Worm (Caenorhabditis elegans) whole organism, L1 larva: ENCODE results near the gene spp-24.

Source experiments
- C16A3.4 ChIP-seq: fragments of 150-350 bp; optimal IDR thresholded peaks from 2 replicates; lab custom pipeline; 2014; ENCODE audit warnings: missing biosample characterization, missing genetic modification characterization
- F16B12.6 ChIP-seq: fragments of 150-350 bp; optimal IDR thresholded peaks from 2 replicates; lab custom pipeline; 2014; ENCODE audit warnings: missing biosample characterization, missing genetic modification characterization
- Y116A8C.19 ChIP-seq: sonication (generic microtip); optimal IDR thresholded peaks from 2 replicates; lab custom pipeline; 2016; ENCODE audit warnings: missing compliant biosample characterization, missing genetic modification characterization, borderline replicate concordance
- aha-1 ChIP-seq: fragments of 150-350 bp; optimal IDR thresholded peaks from 2 replicates; lab custom pipeline; 2014; ENCODE audit warnings: missing biosample characterization, missing genetic modification characterization
- aly-2 ChIP-seq: fragments of 150-350 bp; optimal IDR thresholded peaks from 2 replicates; lab custom pipeline; 2014; ENCODE audit warnings: missing biosample characterization, missing genetic modification characterization
- blmp-1 ChIP-seq: fragments of 150-350 bp; optimal IDR thresholded peaks from 2 replicates; lab custom pipeline; 2014; ENCODE audit warnings: missing biosample characterization, missing genetic modification characterization
- ceh-63 ChIP-seq: fragments of 200-800 bp; sonication (Bioruptor generic); optimal IDR thresholded peaks from 2 replicates; lab custom pipeline; 2018; ENCODE audit warnings: mild to moderate bottlenecking, missing genetic modification characterization, missing compliant biosample characterization
- ceh-82 ChIP-seq, 3 experiments: fragments of 150-350 bp in 1 of 3; sonication (generic microtip) in 2 of 3; optimal IDR thresholded peaks; 2 replicates each; lab custom pipeline; 2014 to 2017; ENCODE audit warnings: missing biosample characterization in 3 of 3, missing genetic modification characterization in 3 of 3
- efl-1 ChIP-seq, 4 experiments: fragments of 150-350 bp; optimal IDR thresholded peaks in 3 of 4; peaks in 1 of 4; 1 replicate in 1 of 4; 2 replicates in 3 of 4; lab custom pipeline; 2014; ENCODE audit warnings: missing biosample characterization in 2 of 4, missing genetic modification characterization in 2 of 4, missing genetic modification reagents in 2 of 4
- efl-3 ChIP-seq: fragments of 200-800 bp; sonication (Bioruptor generic); optimal IDR thresholded peaks from 2 replicates; lab custom pipeline; 2018; ENCODE audit warnings: mild to moderate bottlenecking, missing genetic modification characterization, missing compliant biosample characterization
- egl-13 ChIP-seq: sonication (generic microtip); optimal IDR thresholded peaks from 2 replicates; lab custom pipeline; 2016; ENCODE audit warnings: missing genotype, missing genetic modification reagents, missing genetic modification characterization, missing compliant biosample characterization
- egl-27 ChIP-seq, 2 experiments: fragments of 150-350 bp in 1 of 2; sonication (generic microtip); optimal IDR thresholded peaks; 3 replicates each; lab custom pipeline; 2017 to 2018; ENCODE audit warnings: missing biosample characterization in 2 of 2, missing genetic modification characterization in 2 of 2, missing genetic modification reagents in 2 of 2
- elt-3 ChIP-seq, 6 experiments: fragments of 150-350 bp in 1 of 6; sonication (generic microtip); optimal IDR thresholded peaks; 2 replicates each; lab custom pipeline; 2017 to 2018; ENCODE audit warnings: missing biosample characterization in 6 of 6, missing genetic modification characterization in 6 of 6, inconsistent platforms in 1 of 6
- fkh-10 ChIP-seq: sonication (generic microtip); optimal IDR thresholded peaks from 2 replicates; lab custom pipeline; 2017; ENCODE audit warnings: missing biosample characterization, missing genetic modification reagents, missing genetic modification characterization
- fos-1 ChIP-seq: fragments of 150-350 bp; optimal IDR thresholded peaks from 2 replicates; lab custom pipeline; 2014; ENCODE audit warnings: missing biosample characterization, missing genetic modification characterization
- grh-1 ChIP-seq: fragments of 200-800 bp; sonication (Bioruptor generic); IDR thresholded peaks from 2 replicates; pipeline ENCODE4 v1.3.6; 2022; ENCODE audit warnings: missing genetic modification reagents, missing genetic modification characterization, missing compliant biosample characterization
- hlh-17 ChIP-seq: fragments of 200-800 bp; sonication (Bioruptor generic); optimal IDR thresholded peaks from 2 replicates; lab custom pipeline; 2018; ENCODE audit warnings: missing genetic modification characterization, mild to moderate bottlenecking, missing compliant biosample characterization, moderate library complexity, borderline replicate concordance
- hlh-4 ChIP-seq: sonication (generic microtip); optimal IDR thresholded peaks from 2 replicates; lab custom pipeline; 2016; ENCODE audit warnings: mild to moderate bottlenecking, missing genetic modification characterization, missing compliant biosample characterization
- hpl-2 ChIP-seq: fragments of 150-350 bp; optimal IDR thresholded peaks from 2 replicates; lab custom pipeline; 2014; ENCODE audit warnings: missing biosample characterization, missing genetic modification reagents, missing genetic modification characterization
- irx-1 ChIP-seq: sonication (generic microtip); optimal IDR thresholded peaks from 2 replicates; lab custom pipeline; 2016; ENCODE audit warnings: missing genetic modification characterization, missing compliant biosample characterization
- lin-14 ChIP-seq: fragments of 200-800 bp; sonication (Bioruptor generic); optimal IDR thresholded peaks from 2 replicates; lab custom pipeline; 2018; ENCODE audit warnings: mild to moderate bottlenecking, missing genetic modification characterization, moderate library complexity, missing compliant biosample characterization
- lir-3 ChIP-seq: sonication (generic microtip); optimal IDR thresholded peaks from 2 replicates; lab custom pipeline; 2016; ENCODE audit warnings: mild to moderate bottlenecking, missing genetic modification characterization, moderate library complexity, missing compliant biosample characterization; ENCODE audit not compliant: poor library complexity
- mab-9 ChIP-seq: fragments of 200-800 bp; sonication (Bioruptor generic); IDR thresholded peaks from 2 replicates; pipeline ENCODE4 v1.3.6; 2022; ENCODE audit warnings: missing genetic modification reagents, missing genetic modification characterization, missing compliant biosample characterization
- mef-2 ChIP-seq: fragments of 150-350 bp; optimal IDR thresholded peaks from 2 replicates; lab custom pipeline; 2014; ENCODE audit warnings: missing biosample characterization, missing genetic modification characterization
- mep-1 ChIP-seq: fragments of 150-350 bp; optimal IDR thresholded peaks from 2 replicates; lab custom pipeline; 2014; ENCODE audit warnings: missing biosample characterization, missing genetic modification characterization
- nhr-12 ChIP-seq: sonication (generic microtip); optimal IDR thresholded peaks from 2 replicates; lab custom pipeline; 2017; ENCODE audit warnings: missing biosample characterization, missing genetic modification characterization
- nhr-47 ChIP-seq: sonication (generic microtip); optimal IDR thresholded peaks from 2 replicates; lab custom pipeline; 2016; ENCODE audit warnings: mild to moderate bottlenecking, missing genetic modification characterization, moderate library complexity, missing compliant biosample characterization
- nhr-71 ChIP-seq: sonication (generic microtip); optimal IDR thresholded peaks from 2 replicates; lab custom pipeline; 2016; ENCODE audit warnings: mild to moderate bottlenecking, missing genetic modification characterization, moderate library complexity, missing compliant biosample characterization
- nhr-76 ChIP-seq: sonication (generic microtip); optimal IDR thresholded peaks from 2 replicates; lab custom pipeline; 2017; ENCODE audit warnings: missing biosample characterization, missing genetic modification characterization
- nhr-77 ChIP-seq: fragments of 150-350 bp; optimal IDR thresholded peaks from 2 replicates; lab custom pipeline; 2014; ENCODE audit warnings: missing biosample characterization, missing genetic modification characterization
- nhr-84 ChIP-seq: sonication (generic microtip); optimal IDR thresholded peaks from 2 replicates; lab custom pipeline; 2017; ENCODE audit warnings: missing biosample characterization, missing genetic modification characterization
- nhr-85 ChIP-seq: sonication (generic microtip); peaks from one replicate; lab custom pipeline; 2016; ENCODE audit warnings: missing genetic modification characterization, inconsistent platforms, missing compliant biosample characterization
- pax-3 ChIP-seq: fragments of 200-800 bp; sonication (Bioruptor generic); optimal IDR thresholded peaks from 2 replicates; lab custom pipeline; 2018; ENCODE audit warnings: mild to moderate bottlenecking, missing genetic modification characterization, moderate library complexity, missing compliant biosample characterization
- rnt-1 ChIP-seq: sonication (generic microtip); optimal IDR thresholded peaks from 2 replicates; lab custom pipeline; 2016; ENCODE audit warnings: mild to moderate bottlenecking, missing genetic modification characterization, moderate library complexity, missing compliant biosample characterization
- skn-1 ChIP-seq: fragments of 150-350 bp; optimal IDR thresholded peaks from 2 replicates; lab custom pipeline; 2014; ENCODE audit warnings: missing biosample characterization, missing genetic modification characterization
- snu-23 ChIP-seq: sonication (generic microtip); optimal IDR thresholded peaks from 2 replicates; lab custom pipeline; 2016; ENCODE audit warnings: missing genetic modification characterization, missing compliant biosample characterization
- sptf-1 ChIP-seq: fragments of 150-350 bp; optimal IDR thresholded peaks from 2 replicates; lab custom pipeline; 2014; ENCODE audit warnings: missing biosample characterization, missing genetic modification characterization
- sup-37 ChIP-seq: fragments of 200-800 bp; sonication (Bioruptor generic); optimal IDR thresholded peaks from 2 replicates; lab custom pipeline; 2018; ENCODE audit warnings: mild to moderate bottlenecking, missing genetic modification characterization, missing compliant biosample characterization
- swsn-7 ChIP-seq: sonication (generic microtip); optimal IDR thresholded peaks from 2 replicates; lab custom pipeline; 2016; ENCODE audit warnings: missing genetic modification characterization, missing compliant biosample characterization
- tbx-2 ChIP-seq: sonication (generic microtip); optimal IDR thresholded peaks from 2 replicates; lab custom pipeline; 2016; ENCODE audit warnings: missing genetic modification characterization, missing compliant biosample characterization
- tlp-1 ChIP-seq: fragments of 150-350 bp; optimal IDR thresholded peaks from 2 replicates; lab custom pipeline; 2014; ENCODE audit warnings: missing biosample characterization, missing genetic modification characterization
- unc-30 ChIP-seq: sonication (generic microtip); optimal IDR thresholded peaks from 2 replicates; lab custom pipeline; 2017; ENCODE audit warnings: missing biosample characterization, missing genetic modification characterization
- unc-62 ChIP-seq: fragments of 150-350 bp; optimal IDR thresholded peaks from 2 replicates; lab custom pipeline; 2014; ENCODE audit warnings: missing biosample characterization, missing genetic modification reagents, missing genetic modification characterization
- vab-15 ChIP-seq: sonication (generic microtip); optimal IDR thresholded peaks from 2 replicates; lab custom pipeline; 2017; ENCODE audit warnings: missing genotype, mild to moderate bottlenecking, missing genetic modification characterization, missing compliant biosample characterization
- xbp-1 ChIP-seq: sonication (generic microtip); optimal IDR thresholded peaks from 2 replicates; lab custom pipeline; 2016; ENCODE audit warnings: missing genetic modification characterization, missing compliant biosample characterization
- zag-1 ChIP-seq: fragments of 150-350 bp; optimal IDR thresholded peaks from 2 replicates; lab custom pipeline; 2014; ENCODE audit warnings: missing biosample characterization, missing genetic modification characterization
- zip-4 ChIP-seq: fragments of 200-800 bp; sonication (Bioruptor generic); optimal IDR thresholded peaks from 2 replicates; lab custom pipeline; 2018; ENCODE audit warnings: mild to moderate bottlenecking, missing genetic modification characterization, moderate library complexity, missing compliant biosample characterization
- ztf-11 ChIP-seq, 2 experiments: sonication (generic microtip); optimal IDR thresholded peaks; 2 replicates each; lab custom pipeline; 2016 to 2017; ENCODE audit warnings: missing genetic modification characterization in 2 of 2, missing biosample characterization in 1 of 2, missing compliant biosample characterization in 1 of 2

The spp-24 gene

ce11 chrII:29578-29977 is 9.8 kb downstream of the spp-24 start:
- peak; percentile 61 for TF ChIP-seq blmp-1 (tag; lab: Kevin White, UChicago)
- TF ChIP-seq unc-62 (GFP tag; lab: Kevin White, UChicago) = no peak

DNA sequence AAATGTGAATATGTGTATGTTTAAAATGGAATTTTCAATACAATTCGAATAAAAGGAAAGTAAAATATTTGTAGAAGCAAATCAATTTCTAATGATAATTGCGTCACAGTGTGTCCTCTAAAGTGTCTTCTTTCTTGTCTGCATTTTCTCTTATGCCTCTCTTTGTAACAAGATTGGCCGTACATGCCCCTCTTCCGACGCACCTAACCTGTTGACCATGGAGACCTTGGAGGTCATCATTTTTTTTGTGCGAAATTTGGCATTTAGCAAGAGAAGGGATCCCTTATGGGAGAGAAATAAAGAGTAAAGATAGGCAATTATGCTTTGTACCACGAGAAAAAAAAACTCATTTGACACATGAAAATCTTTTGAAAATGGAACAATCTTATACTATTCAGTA is 11.1 kb downstream of the spp-24 start, which contains the start of gene F23F1.4:
Gene F23F1.4 (minus strand): TSS at position 141 of the 400 bp plus-strand sequence.
- peak; percentile 25 for TF ChIP-seq lin-14
- no peak for TF ChIP-seq efl-1 (optimal IDR thresholded peaks at IDR 0.05; lab: Kevin White, UChicago)
- TF ChIP-seq efl-1 (GFP tag; optimal IDR thresholded peaks at IDR 0.05 in 1 of 2; lab: Kevin White, UChicago) = peak in 1 of 2 experiments; percentile 69
- no peak for TF ChIP-seq pax-3
- TF ChIP-seq egl-27 (tag; optimal IDR thresholded peaks at IDR 0.05; lab: Kevin White, UChicago) = no peak
- peak; percentile 49 for TF ChIP-seq blmp-1 (tag; lab: Kevin White, UChicago)
- peak; percentile 82 for TF ChIP-seq nhr-85
- no peak for TF ChIP-seq hpl-2 (GFP tag; lab: Kevin White, UChicago)
- peak; percentile 13 for TF ChIP-seq irx-1
- TF ChIP-seq ceh-63 (GFP tag; lab: Kevin White, UChicago) = no peak
- TF ChIP-seq tbx-2 (tag; lab: Kevin White, UChicago) = no peak
- TF ChIP-seq snu-23 (GFP tag; lab: Kevin White, UChicago) = peak; percentile 34
- TF ChIP-seq xbp-1 = no peak

DNA sequence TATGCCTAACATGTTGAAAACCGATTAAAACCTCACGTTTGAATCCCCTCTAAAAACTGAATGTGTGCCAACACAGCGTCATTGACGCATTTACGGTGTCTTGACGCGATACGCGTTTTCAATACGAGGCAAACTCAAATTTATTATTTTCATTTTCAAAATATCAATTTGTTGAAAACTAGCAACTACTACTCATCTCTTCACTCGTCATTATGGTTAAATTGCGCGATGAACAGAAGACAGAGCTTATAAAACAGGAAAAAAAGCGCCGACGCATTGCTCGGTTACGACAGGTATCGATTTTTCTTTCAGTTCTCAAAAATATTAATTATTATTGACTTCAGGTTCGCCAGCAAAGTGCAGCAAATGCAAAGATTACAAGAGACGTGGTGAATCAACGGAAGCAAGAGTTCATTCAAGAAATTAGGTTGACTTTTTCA is 14.8 kb downstream of the spp-24 start, which contains the start of gene enee-1:
Gene enee-1 (plus strand): TSS at position 108 of the 440 bp plus-strand sequence.
- TF ChIP-seq skn-1 (tag; lab: Kevin White, UChicago) = peak; percentile 86
- no peak for TF ChIP-seq sptf-1
- TF ChIP-seq efl-3 (GFP tag; lab: Kevin White, UChicago) = no peak
- peak; percentile 40 for TF ChIP-seq nhr-76 (tag; lab: Kevin White, UChicago)
- TF ChIP-seq rnt-1 (tag; lab: Kevin White, UChicago) = peak; percentile 90
- peak; percentile 72 for TF ChIP-seq zag-1 (tag; lab: Kevin White, UChicago)
- TF ChIP-seq egl-13 (tag; lab: Kevin White, UChicago) = peak; percentile 71
- peak; percentile 68 for TF ChIP-seq F16B12.6 (tag; lab: Kevin White, UChicago)
- TF ChIP-seq ceh-82 (tag; optimal IDR thresholded peaks at IDR 0.05; lab: Kevin White, UChicago) = peak; percentile 89 to 93 (median 92)
- no peak for TF ChIP-seq nhr-84
- TF ChIP-seq tbx-2 (tag; lab: Kevin White, UChicago) = peak; percentile 88
- TF ChIP-seq lin-14 = peak; percentile 78
- TF ChIP-seq blmp-1 (tag; lab: Kevin White, UChicago) = peak; percentile 76
- TF ChIP-seq zip-4 (GFP tag; lab: Kevin White, UChicago) = peak; percentile 32
- TF ChIP-seq nhr-47 = peak; percentile 93
- no peak for TF ChIP-seq Y116A8C.19 (tag; lab: Kevin White, UChicago)
- peak; percentile 78 for TF ChIP-seq fkh-10 (GFP tag; lab: Kevin White, UChicago)
- TF ChIP-seq lir-3 (tag; lab: Kevin White, UChicago) = peak; percentile 38
- TF ChIP-seq mab-9 = peak; percentile 56
- TF ChIP-seq aha-1 (tag; lab: Kevin White, UChicago) = peak; percentile 61
- TF ChIP-seq mep-1 = peak; percentile 90
- TF ChIP-seq nhr-12 (tag; lab: Kevin White, UChicago) = no peak
- TF ChIP-seq C16A3.4 (tag; lab: Kevin White, UChicago) = peak; percentile 91
- peak; percentile 80 for TF ChIP-seq fos-1 (tag; lab: Kevin White, UChicago)
- peak; percentile 86 for TF ChIP-seq swsn-7 (tag; lab: Kevin White, UChicago)
- TF ChIP-seq aly-2 (tag; lab: Kevin White, UChicago) = peak; percentile 80
- TF ChIP-seq sup-37 = peak; percentile 61
- TF ChIP-seq nhr-71 (tag; lab: Kevin White, UChicago) = peak; percentile 93
- no peak for TF ChIP-seq vab-15 (tag; lab: Kevin White, UChicago)
- TF ChIP-seq hpl-2 (GFP tag; lab: Kevin White, UChicago) = no peak
- TF ChIP-seq ztf-11 (tag; optimal IDR thresholded peaks at IDR 0.05; lab: Kevin White, UChicago) = peak in 1 of 2 experiments; percentile 74
- no peak for TF ChIP-seq hlh-4 (tag; lab: Kevin White, UChicago)
- TF ChIP-seq elt-3 (tag; optimal IDR thresholded peaks at IDR 0.05; lab: Kevin White, UChicago) = peak in 2 of 6 experiments; percentile 61 to 69
- TF ChIP-seq mef-2 (tag; lab: Kevin White, UChicago) = no peak
- TF ChIP-seq hlh-17 = no peak
- peak; percentile 80 for TF ChIP-seq nhr-77 (tag; lab: Kevin White, UChicago)
- TF ChIP-seq unc-30 (tag; lab: Kevin White, UChicago) = no peak
- no peak for TF ChIP-seq tlp-1 (tag; lab: Kevin White, UChicago)
- TF ChIP-seq pax-3 = peak; percentile 66
- TF ChIP-seq grh-1 (GFP tag; lab: Robert Waterston, UW) = peak; percentile 72
